Worm (Caenorhabditis elegans): ENCODE results near the gene C09B8.8.

DNA sequence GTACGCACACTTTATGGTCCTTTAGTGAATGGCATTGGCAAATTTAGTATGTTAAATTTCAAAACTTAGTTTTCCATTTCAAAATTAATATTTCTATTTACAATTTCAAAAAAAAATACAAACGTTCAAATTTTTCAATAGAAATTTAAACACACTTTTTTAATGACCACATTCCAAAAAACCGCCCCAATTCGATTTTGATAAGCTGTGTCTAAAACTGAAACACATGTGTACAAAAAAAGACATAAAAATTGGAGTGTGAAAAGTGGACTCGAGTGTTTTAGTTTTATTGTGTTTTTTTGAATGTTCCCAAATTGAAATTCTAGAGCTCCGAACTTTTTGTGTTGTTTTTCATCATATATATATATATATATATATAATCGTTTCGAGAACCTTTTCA lies 39.6 kb upstream of the C09B8.8 start:
- no peak for TF ChIP-seq repo-1 (tag; optimal IDR thresholded peaks at IDR 0.05)
- TF ChIP-seq lin-26 (GFP tag; IDR thresholded peaks at IDR 0.05), result no peak
- TF ChIP-seq ztf-18 (tag; optimal IDR thresholded peaks at IDR 0.05), result no peak
- no peak for TF ChIP-seq unc-62 (GFP tag; optimal IDR thresholded peaks at IDR 0.05)
- TF ChIP-seq K11D2.4 (GFP tag; IDR thresholded peaks at IDR 0.05), result no peak
